Fruit fly (Drosophila melanogaster): ENCODE data around the gene CG3909.

The CG3909 gene

DNA sequence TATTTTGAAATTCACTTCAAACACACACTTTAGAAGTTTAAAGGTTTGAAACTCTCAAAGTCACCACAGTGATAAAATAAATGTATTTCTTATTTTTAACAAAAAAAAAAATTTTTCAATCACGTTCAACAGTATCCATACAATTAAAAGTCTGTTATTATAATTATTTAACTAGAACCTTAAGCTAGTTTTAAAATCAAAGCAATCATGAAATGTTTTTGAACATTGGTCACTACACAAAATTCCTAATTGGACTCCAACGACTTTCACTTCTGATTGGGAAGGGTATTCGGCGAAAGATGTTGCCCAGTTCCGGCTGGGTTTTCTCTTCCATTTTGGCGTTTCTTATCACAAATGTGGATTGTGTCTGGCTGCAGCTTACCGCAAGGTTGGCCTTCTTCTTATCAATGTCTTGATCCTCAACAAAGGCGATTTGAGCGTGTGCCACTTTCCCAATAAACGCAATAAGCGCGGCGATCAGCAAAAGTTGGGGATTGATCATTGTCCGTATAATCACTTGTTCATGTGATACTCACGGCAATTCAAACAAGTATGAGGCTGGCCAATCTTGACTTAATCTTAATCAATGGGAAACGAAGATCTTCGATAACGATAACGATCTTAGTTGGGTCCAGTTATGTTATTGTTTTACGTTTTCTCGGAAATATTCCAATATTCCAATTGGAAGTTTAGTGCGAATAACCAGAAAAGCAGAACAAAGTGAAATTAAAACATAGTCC lies 5.1 kb downstream of the CG3909 start:
- no peak for TF ChIP-seq CG17801 (GFP tag; optimal IDR thresholded peaks at IDR 0.05; ENCODE audit: partially characterized antibody)

DNA sequence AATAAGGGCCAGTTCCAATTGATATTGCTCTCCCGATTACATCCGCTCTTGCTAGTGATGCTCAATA lies 5.5 kb downstream of the CG3909 start, which contains the start of gene CG12811:
Gene CG12811 (minus strand): TSS at position 23 of the 67 bp plus-strand sequence.
- TF ChIP-seq CG17801 (GFP tag; optimal IDR thresholded peaks at IDR 0.05; ENCODE audit: partially characterized antibody) = no peak

DNA sequence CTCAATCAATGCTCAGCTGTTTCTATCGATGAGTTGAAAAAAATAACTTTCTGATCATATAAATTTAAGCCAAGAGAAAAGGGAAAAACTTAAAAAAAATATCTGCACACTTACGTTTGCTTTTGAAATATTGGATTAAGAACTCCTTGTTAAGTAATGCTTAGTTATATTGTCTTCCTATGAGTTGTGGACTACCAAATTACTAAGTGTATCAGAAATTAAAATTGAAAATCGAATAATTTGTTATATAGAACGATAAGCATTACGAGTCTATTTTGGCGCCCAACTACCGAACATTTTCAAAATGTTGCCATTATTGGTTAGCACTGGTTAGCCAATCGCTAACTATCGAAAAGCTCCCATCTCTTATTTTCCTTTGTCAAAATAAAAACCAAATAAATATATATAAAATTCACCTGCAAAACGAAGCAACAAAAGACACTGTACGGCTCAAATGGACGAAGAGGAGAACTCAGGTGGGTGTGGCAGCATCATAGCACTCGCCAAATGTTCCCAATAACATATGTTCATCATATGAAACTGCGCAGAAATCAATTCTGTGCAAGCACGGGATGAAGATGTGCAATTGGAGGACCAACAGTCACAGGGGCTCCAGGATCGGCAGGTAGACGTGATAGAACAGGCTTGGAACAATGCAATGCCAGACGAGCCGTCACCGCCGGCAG lies 5.9 kb downstream of the CG3909 start, which contains the start of gene ohgt:
Gene ohgt (plus strand): TSS at position 358 of the 686 bp plus-strand sequence.
- peak; percentile 8 for TF ChIP-seq CG17801 (GFP tag; optimal IDR thresholded peaks at IDR 0.05; ENCODE audit: partially characterized antibody)

DNA sequence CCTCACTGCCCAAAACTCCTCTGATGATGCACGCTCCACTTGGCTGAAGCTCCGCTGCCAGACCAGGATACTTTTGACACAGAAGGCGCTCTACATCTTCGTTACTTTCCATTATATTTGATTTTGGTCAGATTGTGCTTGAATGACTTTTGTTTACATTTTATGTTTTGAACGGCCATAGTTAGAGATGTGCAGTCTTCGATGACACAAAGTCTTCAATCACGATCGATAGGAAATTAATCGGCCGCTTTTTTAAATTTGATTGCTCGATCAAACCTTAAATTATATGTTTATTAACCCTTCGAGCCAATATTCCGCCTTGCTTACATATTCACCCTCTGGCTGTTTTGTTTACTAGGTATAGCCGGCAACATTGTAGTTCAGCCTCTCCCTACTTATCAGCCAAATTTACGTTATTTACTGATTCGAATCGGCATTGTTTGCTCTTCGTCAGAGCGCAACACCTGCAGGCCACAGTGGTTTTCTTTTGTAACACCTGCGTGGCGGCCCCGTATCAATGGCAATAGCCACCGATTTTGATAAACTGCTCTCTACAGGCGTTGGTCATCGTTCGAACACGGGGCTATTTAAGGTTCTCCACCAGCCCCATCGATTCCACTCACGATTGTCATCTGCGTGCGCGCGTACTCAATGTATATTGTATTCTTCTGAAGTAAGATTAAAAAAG lies 9.8 kb downstream of the CG3909 start, which contains the start of the genes Fancl and Npc2e:
Gene Fancl (minus strand): TSS at position 175 of the 688 bp plus-strand sequence.
Gene Npc2e (plus strand): TSS at position 638 of the 688 bp plus-strand sequence.
- no peak for TF ChIP-seq CG17801 (GFP tag; optimal IDR thresholded peaks at IDR 0.05; ENCODE audit: partially characterized antibody)

DNA sequence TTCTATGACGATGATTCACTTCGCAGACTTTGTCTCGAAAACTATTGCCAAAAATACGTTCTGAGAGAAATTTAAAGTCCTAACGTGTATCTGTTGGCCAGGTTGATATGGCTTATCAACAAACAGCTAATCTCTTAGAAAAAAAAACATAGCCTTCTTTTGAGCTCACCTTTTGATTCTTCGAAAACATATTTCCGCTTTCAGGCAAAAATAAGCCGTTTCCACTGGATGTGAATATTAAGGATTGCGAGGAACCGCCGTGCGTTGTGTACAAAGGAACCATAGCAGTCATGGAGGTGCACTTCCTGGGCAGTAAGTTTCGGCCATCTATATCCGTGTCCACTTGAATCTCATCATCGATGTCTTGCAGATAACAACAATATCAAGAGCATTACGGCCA lies 10.5 kb downstream of the CG3909 start:
- TF ChIP-seq CG17801 (GFP tag; optimal IDR thresholded peaks at IDR 0.05; ENCODE audit: partially characterized antibody) = no peak

DNA sequence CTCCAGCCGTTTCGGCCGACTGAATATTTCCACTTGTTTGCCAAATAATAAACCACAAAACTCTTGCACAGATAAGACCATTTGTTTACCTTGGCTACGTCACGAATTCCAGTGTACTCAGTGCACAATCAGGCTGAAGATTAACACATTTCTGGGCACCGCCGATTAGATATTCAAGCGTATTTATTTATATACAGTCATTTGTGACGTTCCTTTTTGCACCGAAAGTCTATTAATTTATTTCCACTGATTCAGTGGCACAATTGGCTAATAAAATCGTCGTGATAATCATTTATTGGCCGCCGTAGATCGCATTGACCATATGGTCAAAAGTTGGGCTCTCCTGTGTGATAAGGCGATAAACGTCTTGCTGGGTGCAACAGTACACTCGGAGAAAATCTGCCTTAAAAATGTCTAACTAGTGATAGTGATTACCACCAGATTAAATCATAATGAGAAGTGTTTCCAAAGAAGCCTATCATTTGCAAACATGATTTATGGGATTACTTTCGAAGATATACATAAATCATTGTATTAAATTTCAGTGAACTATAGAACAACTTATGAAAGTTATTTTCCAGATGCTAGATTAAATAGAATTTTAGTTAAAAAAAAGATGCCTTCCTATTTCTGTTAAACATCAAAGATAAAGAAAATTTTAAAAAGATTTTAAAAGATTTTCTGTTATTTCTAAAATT lies 11.4 kb downstream of the CG3909 start:
- peak; percentile 45 for TF ChIP-seq CG17801 (GFP tag; optimal IDR thresholded peaks at IDR 0.05; ENCODE audit: partially characterized antibody)

DNA sequence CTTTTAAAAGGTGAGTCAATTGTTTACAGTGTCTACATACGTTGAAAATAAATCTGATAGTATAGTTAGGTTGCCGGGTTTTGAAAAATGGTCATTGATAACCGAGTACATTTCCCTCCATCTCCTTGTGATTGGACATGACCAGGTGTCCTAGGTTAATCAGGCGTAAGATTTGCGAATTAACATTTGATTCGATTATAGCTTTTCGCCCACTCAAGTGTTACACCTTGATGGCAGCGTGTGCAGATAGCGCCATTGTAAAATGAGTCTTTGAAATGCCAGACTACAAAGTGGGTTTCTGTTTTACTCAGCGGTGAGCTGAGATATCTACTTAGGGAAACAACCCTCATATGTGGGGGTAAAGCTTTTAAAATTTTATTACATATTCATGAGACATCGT lies 11.9 kb downstream of the CG3909 start:
- TF ChIP-seq CG17801 (GFP tag; optimal IDR thresholded peaks at IDR 0.05; ENCODE audit: partially characterized antibody) = no peak

DNA sequence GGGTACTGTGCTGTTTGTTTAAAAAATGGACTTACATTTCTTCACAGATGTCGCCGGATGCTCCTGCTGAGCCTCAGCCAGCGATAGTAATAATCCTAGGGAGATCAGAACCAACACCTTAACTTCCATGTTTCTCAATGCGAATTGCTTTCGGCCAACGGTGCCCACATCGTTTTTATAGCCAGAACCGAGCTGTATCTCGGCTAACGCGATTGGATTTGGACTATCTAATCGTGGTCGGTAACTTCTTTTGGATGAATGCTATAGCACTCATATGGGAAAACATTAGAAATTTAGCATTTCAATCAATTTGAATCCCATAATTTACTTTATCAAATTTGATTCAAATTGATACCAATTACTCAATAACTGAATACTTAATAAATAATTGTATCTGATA lies 12.9 kb downstream of the CG3909 start, which contains the start of gene Npc2d:
Gene Npc2d (minus strand): TSS at position 133 of the 400 bp plus-strand sequence.
- TF ChIP-seq CG17801 (GFP tag; optimal IDR thresholded peaks at IDR 0.05; ENCODE audit: partially characterized antibody) = no peak

DNA sequence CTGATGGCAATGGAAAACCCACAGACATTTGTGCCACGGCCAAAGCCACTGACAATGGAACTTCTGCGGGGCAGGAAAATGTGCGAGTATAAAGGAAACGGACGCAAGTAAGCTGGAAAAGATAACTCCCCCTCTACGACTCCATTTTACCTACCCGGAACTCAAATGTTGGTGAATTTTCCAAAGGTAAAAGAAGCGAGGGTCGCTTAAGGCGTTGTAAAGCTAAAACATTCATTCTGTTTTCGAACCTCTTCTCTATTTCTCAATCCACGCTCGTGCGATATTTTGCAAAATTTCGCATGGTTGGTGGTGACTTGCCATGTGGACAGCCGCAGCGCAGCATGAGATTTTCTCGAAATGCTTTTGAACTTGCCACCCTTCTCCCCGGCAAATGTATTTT lies 13.6 kb downstream of the CG3909 start:
- TF ChIP-seq CG17801 (GFP tag; optimal IDR thresholded peaks at IDR 0.05; ENCODE audit: partially characterized antibody) = no peak

DNA sequence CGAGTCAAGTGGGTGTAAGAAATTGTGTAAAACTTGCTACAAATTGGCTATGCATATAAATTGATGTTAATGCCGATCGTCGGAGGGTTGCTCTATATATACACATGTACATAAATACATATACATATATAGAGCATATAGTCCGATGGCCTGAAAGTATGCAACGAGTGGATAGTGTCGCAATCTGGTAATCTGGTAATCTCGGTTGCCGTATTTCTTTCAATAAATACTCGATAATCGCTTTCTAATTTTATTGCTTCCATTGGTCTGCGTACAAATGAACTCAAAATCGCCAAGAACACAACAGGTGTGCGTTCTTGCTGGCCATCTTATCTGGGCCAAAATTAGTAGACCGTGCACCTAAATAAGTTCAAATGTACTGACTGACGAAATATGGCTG lies 16.3 kb downstream of the CG3909 start:
- TF ChIP-seq CG17801 (GFP tag; optimal IDR thresholded peaks at IDR 0.05; ENCODE audit: partially characterized antibody) = no peak

DNA sequence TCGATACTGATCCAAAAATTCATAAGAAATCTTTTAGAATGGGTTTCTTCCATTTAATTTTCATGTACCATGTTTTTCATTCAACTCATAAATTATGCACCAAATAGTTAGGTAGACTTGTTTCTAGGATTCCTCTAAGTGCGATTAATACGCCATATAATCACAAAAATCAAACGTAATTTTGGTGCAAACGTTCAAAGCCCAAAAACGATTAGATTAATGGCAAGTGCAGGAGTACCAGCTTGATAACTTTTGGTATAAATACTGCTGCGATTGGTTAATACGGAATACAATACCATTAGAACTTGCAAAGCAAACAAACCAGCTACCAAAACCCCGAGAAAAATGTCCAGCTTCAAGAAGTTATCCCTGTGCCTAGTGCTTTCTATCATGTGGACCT lies 16.9 kb downstream of the CG3909 start, which contains the start of gene Npc2c:
Gene Npc2c (plus strand): TSS at position 301 of the 400 bp plus-strand sequence.
- TF ChIP-seq CG17801 (GFP tag; optimal IDR thresholded peaks at IDR 0.05; ENCODE audit: partially characterized antibody) = no peak

DNA sequence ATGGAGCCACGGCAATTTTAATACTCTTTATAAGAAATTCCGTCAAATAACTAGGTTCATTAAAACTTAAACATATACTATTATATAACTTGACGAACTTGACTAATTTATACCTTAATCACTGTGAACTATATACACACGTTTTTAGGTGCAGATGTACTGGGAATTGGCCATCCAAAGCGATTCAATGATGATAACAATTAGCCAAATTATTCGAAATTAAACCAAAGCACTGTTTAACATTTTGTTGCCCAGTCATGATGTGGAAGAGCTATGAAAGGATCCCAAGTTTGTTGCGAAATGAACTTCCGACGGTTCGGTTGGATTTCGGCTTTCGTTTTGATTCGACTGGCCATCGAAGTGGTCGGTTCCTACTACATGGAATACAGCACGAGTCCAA lies 19.3 kb downstream of the CG3909 start, which contains the start of gene CG33630:
Gene CG33630 (plus strand): TSS at position 301 of the 400 bp plus-strand sequence.
- no peak for TF ChIP-seq CG17801 (GFP tag; optimal IDR thresholded peaks at IDR 0.05; ENCODE audit: partially characterized antibody)

DNA sequence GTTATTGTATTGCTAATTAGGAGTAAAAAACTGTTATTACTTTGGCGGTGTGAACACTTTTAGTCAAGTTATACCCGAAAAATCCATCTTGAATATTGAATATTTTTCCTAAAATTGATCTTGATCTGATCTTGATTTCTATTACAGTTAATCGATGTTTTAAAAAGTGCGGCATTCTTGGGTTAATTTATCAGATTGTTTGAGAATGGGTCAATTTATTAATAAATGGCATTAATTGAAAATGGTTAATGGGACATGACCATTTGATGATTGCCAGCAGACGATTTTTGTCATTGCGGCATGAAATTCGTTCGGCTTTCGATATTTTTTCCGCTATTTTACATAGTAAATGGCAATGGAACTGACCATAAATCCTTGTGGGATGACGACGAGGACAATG lies 20.6 kb downstream of the CG3909 start, which contains the start of gene CG33631:
Gene CG33631 (plus strand): TSS at position 301 of the 400 bp plus-strand sequence.
- no peak for TF ChIP-seq CG17801 (GFP tag; optimal IDR thresholded peaks at IDR 0.05; ENCODE audit: partially characterized antibody)

DNA sequence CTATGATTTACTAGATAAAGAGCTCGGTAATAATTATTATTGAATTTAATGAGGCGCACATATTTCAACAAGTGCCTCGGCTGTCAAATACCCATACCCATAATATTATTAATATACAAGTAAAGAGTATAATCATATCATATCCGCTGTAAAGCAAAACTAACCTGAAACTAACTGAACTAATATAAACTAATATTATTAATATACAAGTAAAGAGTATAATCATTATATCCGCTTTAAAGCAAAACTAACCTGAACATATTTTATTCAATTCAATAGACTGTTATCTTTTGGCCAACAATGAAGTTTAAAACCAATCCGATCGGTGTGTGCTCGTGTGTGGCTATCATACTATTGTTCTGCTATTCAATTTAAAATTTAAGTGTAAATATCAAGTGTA lies 23.4 kb downstream of the CG3909 start, which contains the start of gene CG33783:
Gene CG33783 (plus strand): TSS at position 301 of the 400 bp plus-strand sequence.
- TF ChIP-seq CG17801 (GFP tag; optimal IDR thresholded peaks at IDR 0.05; ENCODE audit: partially characterized antibody) = no peak

DNA sequence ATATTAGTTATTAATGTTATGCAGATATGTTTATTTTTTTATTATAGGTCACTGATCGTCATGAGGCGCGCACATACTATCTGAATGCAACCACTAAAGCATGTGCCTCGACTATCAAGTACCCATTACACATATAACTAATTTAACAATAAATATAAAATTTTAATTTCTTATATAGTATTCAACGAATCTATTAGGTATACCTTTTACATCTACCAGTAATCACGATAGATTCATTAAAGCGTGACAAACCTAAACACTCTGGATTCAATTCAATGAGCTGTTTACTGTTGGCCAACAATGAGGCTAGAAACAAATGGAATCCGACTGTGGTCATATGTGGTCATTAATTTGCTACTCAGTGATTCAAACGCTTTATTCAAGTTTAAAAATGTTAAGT lies 24.5 kb downstream of the CG3909 start, which contains the start of gene CG33784:
Gene CG33784 (plus strand): TSS at position 301 of the 400 bp plus-strand sequence.
- TF ChIP-seq CG17801 (GFP tag; optimal IDR thresholded peaks at IDR 0.05; ENCODE audit: partially characterized antibody) = no peak
